Worm (Caenorhabditis elegans) whole organism, L4/young adult: Measurements from ENCODE around the gene R74.2.

Experiments used
- W03F9.2 ChIP-seq: fragments of 150-350 bp; optimal IDR thresholded peaks from 2 replicates; lab custom pipeline; 2014; ENCODE audit warnings: missing biosample characterization, missing genetic modification characterization
- dao-5 ChIP-seq: sonication (generic microtip); optimal IDR thresholded peaks from 2 replicates; lab custom pipeline; 2016; ENCODE audit warnings: missing genotype, missing genetic modification characterization, moderate library complexity, missing compliant biosample characterization

ce11 chrIII:4204964-4205363 lies 17.0 kb downstream of the R74.2 start:
- TF ChIP-seq W03F9.2 (tag; lab: Kevin White, UChicago) (no peak), dao-5 (tag; lab: Kevin White, UChicago) (no peak)
